Fruit fly (Drosophila melanogaster) whole organism, embryonic: ENCODE results near the gene CG7914.
A peak's percentile ranks its signal among the peaks of the same experiment; 100 is the strongest.

Experiments used
- Antp ChIP-seq: fragments of 200-800 bp; sonication (Bioruptor generic); optimal IDR thresholded peaks from 3 replicates; lab custom pipeline; 2016; ENCODE audit warnings: missing biosample characterization, missing genetic modification characterization
- Blimp-1 ChIP-seq: fragments of 200-800 bp; sonication (Bioruptor generic); optimal IDR thresholded peaks from 3 replicates; lab custom pipeline; 2018; ENCODE audit warnings: missing biosample characterization, missing genetic modification characterization, mild to moderate bottlenecking, moderate library complexity, missing genetic modification reagents
- CG10959 ChIP-seq: fragments of 200-800 bp; sonication (Bioruptor generic); IDR thresholded peaks from 2 replicates; pipeline ENCODE4 v1.3.6; 2022; ENCODE audit warnings: missing biosample characterization, missing genetic modification characterization
- CG12391 ChIP-seq: fragments of 200-800 bp; sonication (Bioruptor generic); optimal IDR thresholded peaks from 3 replicates; lab custom pipeline; 2018; ENCODE audit warnings: missing biosample characterization, mild to moderate bottlenecking, missing genetic modification characterization, moderate library complexity
- CG13123 ChIP-seq: fragments of 200-800 bp; sonication (Bioruptor generic); optimal IDR thresholded peaks from 2 replicates; lab custom pipeline; 2016; ENCODE audit warnings: missing biosample characterization, missing genetic modification characterization
- CG13287 ChIP-seq: fragments of 200-800 bp; sonication (Bioruptor generic); IDR thresholded peaks from 2 replicates; pipeline ENCODE4 v1.3.6; 2022; ENCODE audit warnings: missing biosample characterization, missing genetic modification characterization; ENCODE audit not compliant: partially characterized antibody
- CG13775 ChIP-seq: fragments of 200-800 bp; sonication (Bioruptor generic); optimal IDR thresholded peaks from 3 replicates; lab custom pipeline; 2017; ENCODE audit warnings: missing biosample characterization, mild to moderate bottlenecking, missing genetic modification characterization
- CG14441 ChIP-seq: fragments of 200-800 bp; sonication (Bioruptor generic); IDR thresholded peaks from 2 replicates; pipeline ENCODE4 v1.3.6; 2022; ENCODE audit warnings: missing biosample characterization, missing genetic modification characterization
- CG1529 ChIP-seq: fragments of 200-800 bp; sonication (Bioruptor generic); optimal IDR thresholded peaks from 3 replicates; lab custom pipeline; 2018; ENCODE audit warnings: missing biosample characterization, missing genetic modification characterization
- CG16815 ChIP-seq: fragments of 200-800 bp; sonication (Bioruptor generic); optimal IDR thresholded peaks from 3 replicates; lab custom pipeline; 2017; ENCODE audit warnings: missing biosample characterization, mild to moderate bottlenecking, missing genetic modification characterization
- CG16863 ChIP-seq: fragments of 200-800 bp; sonication (Bioruptor generic); optimal IDR thresholded peaks from 3 replicates; lab custom pipeline; 2016; ENCODE audit warnings: missing biosample characterization, missing genetic modification characterization
- CG18764 ChIP-seq: fragments of 200-800 bp; sonication (Bioruptor generic); optimal IDR thresholded peaks from 3 replicates; lab custom pipeline; 2016; ENCODE audit warnings: missing biosample characterization, missing genetic modification characterization
- CG30020 ChIP-seq: fragments of 200-800 bp; optimal IDR thresholded peaks from 2 replicates; lab custom pipeline; 2019; ENCODE audit warnings: missing biosample characterization, mild to moderate bottlenecking, missing genetic modification characterization, moderate library complexity
- CG32767 ChIP-seq: fragments of 200-800 bp; sonication (Bioruptor generic); IDR thresholded peaks from 2 replicates; pipeline ENCODE4 v1.3.6; 2022; ENCODE audit warnings: missing biosample characterization, missing genetic modification characterization
- CG5245 ChIP-seq: fragments of 200-800 bp; sonication (Bioruptor generic); optimal IDR thresholded peaks from 3 replicates; lab custom pipeline; 2016; ENCODE audit warnings: missing biosample characterization, missing genetic modification characterization
- CG7556 ChIP-seq: fragments of 200-800 bp; sonication (Bioruptor generic); optimal IDR thresholded peaks from 2 replicates; lab custom pipeline; 2017; ENCODE audit warnings: missing biosample characterization, mild to moderate bottlenecking, missing genetic modification characterization
- CG7987 ChIP-seq: fragments of 200-800 bp; sonication (Bioruptor generic); optimal IDR thresholded peaks from 2 replicates; lab custom pipeline; 2018; ENCODE audit warnings: missing biosample characterization, mild to moderate bottlenecking, missing genetic modification characterization, moderate library complexity
- CG9932 ChIP-seq: fragments of 200-800 bp; sonication (Bioruptor generic); IDR thresholded peaks from 2 replicates; pipeline ENCODE4 v1.3.6; 2022; ENCODE audit warnings: missing biosample characterization, missing genetic modification characterization
- CrebB ChIP-seq: fragments of 200-800 bp; sonication (Bioruptor generic); optimal IDR thresholded peaks from 3 replicates; lab custom pipeline; 2018; ENCODE audit warnings: missing biosample characterization, mild to moderate bottlenecking, missing genetic modification characterization
- Dip2 ChIP-seq: fragments of 200-800 bp; sonication (Bioruptor generic); IDR thresholded peaks from 2 replicates; pipeline ENCODE4 v1.3.6; 2022; ENCODE audit warnings: missing biosample characterization, missing genetic modification characterization
- Doc2 ChIP-seq: fragments of 200-800 bp; sonication (Bioruptor generic); IDR thresholded peaks from 2 replicates; pipeline ENCODE4 v1.3.6; 2022; ENCODE audit warnings: missing biosample characterization, missing genetic modification characterization
- Fer1 ChIP-seq: fragments of 200-800 bp; sonication (Bioruptor generic); optimal IDR thresholded peaks from 2 replicates; lab custom pipeline; 2017; ENCODE audit warnings: missing biosample characterization, mild to moderate bottlenecking, missing genetic modification characterization
- H2.0 ChIP-seq: fragments of 200-800 bp; sonication (Bioruptor generic); IDR thresholded peaks from 2 replicates; pipeline ENCODE4 v1.3.6; 2022; ENCODE audit warnings: missing biosample characterization, missing genetic modification characterization
- HLHmδ ChIP-seq: fragments of 200-800 bp; sonication (Bioruptor generic); optimal IDR thresholded peaks from 2 replicates; lab custom pipeline; 2018; ENCODE audit warnings: missing biosample characterization, mild to moderate bottlenecking, missing genetic modification characterization, moderate library complexity
- Hr39 ChIP-seq: fragments of >200 bp; optimal IDR thresholded peaks from 2 replicates; lab custom pipeline; 2017
- Hsf ChIP-seq: fragments of 200-800 bp; sonication (Bioruptor generic); optimal IDR thresholded peaks from 3 replicates; lab custom pipeline; 2016; ENCODE audit warnings: missing biosample characterization, missing genetic modification characterization
- Jarid2 ChIP-seq: fragments of 200-800 bp; sonication (Bioruptor generic); optimal IDR thresholded peaks from 3 replicates; lab custom pipeline; 2017; ENCODE audit warnings: mild to moderate bottlenecking, missing biosample characterization, missing genetic modification reagents, missing genetic modification characterization
- Kr ChIP-seq: fragments of 200-800 bp; sonication (Bioruptor generic); optimal IDR thresholded peaks from 2 replicates; lab custom pipeline; 2017; ENCODE audit warnings: missing biosample characterization, mild to moderate bottlenecking, missing genetic modification characterization
- MESR4 ChIP-seq: fragments of 200-800 bp; sonication (Bioruptor generic); optimal IDR thresholded peaks from 2 replicates; lab custom pipeline; 2018; ENCODE audit warnings: missing biosample characterization, mild to moderate bottlenecking, missing genetic modification characterization, moderate library complexity
- NFAT ChIP-seq: fragments of 200-800 bp; sonication (Bioruptor generic); IDR thresholded peaks from 2 replicates; pipeline ENCODE4 v1.3.6; 2022; ENCODE audit warnings: missing biosample characterization, missing genetic modification characterization
- Optix ChIP-seq: fragments of 200-800 bp; sonication (Bioruptor generic); IDR thresholded peaks from 3 replicates; pipeline ENCODE4 v1.3.6; 2022; ENCODE audit warnings: missing biosample characterization, missing genetic modification characterization
- Poxn ChIP-seq: fragments of 200-800 bp; sonication (Bioruptor generic); IDR thresholded peaks from 2 replicates; pipeline ENCODE4 v1.3.6; 2022; ENCODE audit warnings: missing biosample characterization, missing genetic modification characterization
- Rfx ChIP-seq: fragments of 200-800 bp; sonication (Bioruptor generic); IDR thresholded peaks from 2 replicates; pipeline ENCODE4 v1.3.6; 2022; ENCODE audit warnings: missing biosample characterization, missing genetic modification characterization
- Sox102F ChIP-seq: fragments of 200-800 bp; sonication (Bioruptor generic); optimal IDR thresholded peaks from 2 replicates; lab custom pipeline; 2018; ENCODE audit warnings: missing biosample characterization, mild to moderate bottlenecking, missing genetic modification characterization, moderate library complexity
- Tbp ChIP-seq: fragments of >200 bp; optimal IDR thresholded peaks from 2 replicates; lab custom pipeline; 2018; ENCODE audit warnings: missing biosample characterization, missing genetic modification characterization
- Xbp1 ChIP-seq: fragments of 200-800 bp; sonication (Bioruptor generic); optimal IDR thresholded peaks from 3 replicates; lab custom pipeline; 2016; ENCODE audit warnings: missing biosample characterization, mild to moderate bottlenecking, missing genetic modification characterization
- YL-1 ChIP-seq: fragments of 200-800 bp; sonication (Bioruptor generic); optimal IDR thresholded peaks from 3 replicates; lab custom pipeline; 2017; ENCODE audit warnings: missing biosample characterization, mild to moderate bottlenecking, missing genetic modification characterization
- bsh ChIP-seq, 2 experiments: fragments of 200-800 bp; sonication (Bioruptor generic); optimal IDR thresholded peaks; 2 replicates each; lab custom pipeline; 2017 to 2018; ENCODE audit warnings: mild to moderate bottlenecking in 2 of 2, missing biosample characterization in 2 of 2, missing genetic modification characterization in 2 of 2, moderate library complexity in 1 of 2
- chm ChIP-seq: fragments of 200-800 bp; sonication (Bioruptor generic); IDR thresholded peaks from 2 replicates; pipeline ENCODE4 v1.3.6; 2022; ENCODE audit warnings: missing biosample characterization, missing genetic modification characterization
- chn ChIP-seq: fragments of 200-800 bp; sonication (Bioruptor generic); optimal IDR thresholded peaks from 2 replicates; lab custom pipeline; 2016; ENCODE audit warnings: missing biosample characterization, missing genetic modification characterization
- cwo ChIP-seq: fragments of 200-800 bp; sonication (Bioruptor generic); optimal IDR thresholded peaks from 3 replicates; lab custom pipeline; 2017; ENCODE audit warnings: missing biosample characterization, missing genetic modification characterization, mild to moderate bottlenecking, moderate library complexity, missing genetic modification reagents
- eve ChIP-seq, 2 experiments: fragments of >200 bp; optimal IDR thresholded peaks; 2 replicates each; lab custom pipeline; 2017; ENCODE audit warnings: missing biosample characterization in 2 of 2, missing genetic modification characterization in 2 of 2
- gce ChIP-seq: fragments of 200-800 bp; sonication (Bioruptor generic); IDR thresholded peaks from 3 replicates; pipeline ENCODE4 v1.3.6; 2022; ENCODE audit warnings: missing biosample characterization, missing genetic modification characterization
- maf-S ChIP-seq: fragments of 200-800 bp; sonication (Bioruptor generic); optimal IDR thresholded peaks from 2 replicates; lab custom pipeline; 2016; ENCODE audit warnings: missing biosample characterization, missing genetic modification characterization
- pfk ChIP-seq: fragments of 200-800 bp; sonication (Bioruptor generic); optimal IDR thresholded peaks from 2 replicates; lab custom pipeline; 2018; ENCODE audit warnings: missing biosample characterization, mild to moderate bottlenecking, missing genetic modification characterization, moderate library complexity
- pnt ChIP-seq: fragments of 200-800 bp; sonication (Bioruptor generic); optimal IDR thresholded peaks from 3 replicates; lab custom pipeline; 2016; ENCODE audit warnings: missing biosample characterization, missing genetic modification characterization
- row ChIP-seq: fragments of 200-800 bp; sonication (Bioruptor generic); IDR thresholded peaks from 3 replicates; pipeline ENCODE4 v1.3.6; 2022; ENCODE audit warnings: missing biosample characterization, missing genetic modification characterization
- sc ChIP-seq, 3 experiments: fragments of >200 bp in 2 of 3; fragments of 200-800 bp in 1 of 3; sonication (Bioruptor generic) in 1 of 3; optimal IDR thresholded peaks; 2 replicates in 2 of 3; 3 replicates in 1 of 3; lab custom pipeline; 2017; ENCODE audit warnings: mild to moderate bottlenecking in 1 of 3, missing biosample characterization in 1 of 3, missing genetic modification characterization in 1 of 3, missing genetic modification reagents in 1 of 3
- sd ChIP-seq: fragments of 200-800 bp; sonication (Bioruptor generic); optimal IDR thresholded peaks from 3 replicates; lab custom pipeline; 2018; ENCODE audit warnings: missing biosample characterization, mild to moderate bottlenecking, missing genetic modification characterization, moderate library complexity
- stc ChIP-seq: fragments of 200-800 bp; sonication (Bioruptor generic); IDR thresholded peaks from 2 replicates; pipeline ENCODE4 v1.3.6; 2022; ENCODE audit warnings: missing biosample characterization, missing genetic modification characterization
- toy ChIP-seq: fragments of 200-800 bp; sonication (Bioruptor generic); IDR thresholded peaks from 2 replicates; pipeline ENCODE4 v1.3.6; 2022; ENCODE audit warnings: missing biosample characterization, missing genetic modification characterization
- trem ChIP-seq: fragments of 200-800 bp; optimal IDR thresholded peaks from 3 replicates; lab custom pipeline; 2019; ENCODE audit warnings: missing biosample characterization, mild to moderate bottlenecking, missing genetic modification characterization, moderate library complexity

The CG7914 gene

DNA sequence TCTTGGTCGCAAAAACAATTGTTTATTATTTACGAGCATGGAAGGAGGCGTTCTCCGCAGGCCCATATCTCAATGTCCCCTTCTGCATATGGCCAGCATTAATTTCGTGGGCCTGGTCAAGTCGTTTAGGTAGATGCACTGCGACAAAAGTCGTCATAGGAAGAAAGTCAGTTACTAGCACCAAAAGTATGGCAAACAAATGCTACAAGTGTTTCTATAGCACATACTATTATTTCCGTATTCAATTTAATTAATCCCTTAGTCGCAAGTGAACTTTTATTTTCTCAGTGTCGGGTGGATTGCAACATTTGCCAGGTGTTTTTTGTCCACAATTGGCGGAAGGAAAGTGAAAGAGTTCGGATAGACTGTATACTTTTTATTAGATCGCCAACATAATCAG lies 20.3 kb downstream of the CG7914 start (continued):
- no peak for TF ChIP-seq CG16863 (GFP tag; lab: Kevin White, UChicago)
- no peak for TF ChIP-seq CG13123 (GFP tag; lab: Kevin White, UChicago)
- no peak for TF ChIP-seq Fer1 (GFP tag; lab: Kevin White, UChicago)
- no peak for TF ChIP-seq Tbp
- TF ChIP-seq toy (GFP tag; lab: Robert Waterston, UW), result no peak
- TF ChIP-seq H2.0 (GFP tag; lab: Robert Waterston, UW), result no peak
- no peak for TF ChIP-seq CG13775 (GFP tag; lab: Kevin White, UChicago)
- TF ChIP-seq eve (GFP tag; optimal IDR thresholded peaks at IDR 0.05; lab: Kevin White, UChicago), result no peak
- TF ChIP-seq CG16815 (GFP tag; lab: Kevin White, UChicago), result no peak
- TF ChIP-seq MESR4 (GFP tag; lab: Kevin White, UChicago), result no peak
- peak; percentile 19; the same call in 1 of the 2 replicates for TF ChIP-seq CG14441
- 0 out of 2 replicates have a peak, but pooled peaks have one; percentile 19 for TF ChIP-seq Rfx (GFP tag; lab: Robert Waterston, UW)
- TF ChIP-seq CG10959 (GFP tag; lab: Robert Waterston, UW), result no peak
- no peak for TF ChIP-seq CG13287
- TF ChIP-seq sc (optimal IDR thresholded peaks at IDR 0.05; lab: Kevin White, UChicago), result no peak
- TF ChIP-seq sc (GFP tag; optimal IDR thresholded peaks at IDR 0.05; lab: Kevin White, UChicago), result no peak
- peak; percentile 37; the same call in 1 of the 2 replicates for TF ChIP-seq stc
- TF ChIP-seq Optix (GFP tag; lab: Robert Waterston, UW), result no peak
- no peak for TF ChIP-seq CG9932 (GFP tag; lab: Robert Waterston, UW)
- TF ChIP-seq row, result peak; percentile 40; the same call in 1 of the 3 replicates
- TF ChIP-seq maf-S (GFP tag; lab: Kevin White, UChicago), result peak; percentile 6
- TF ChIP-seq Hsf (GFP tag; lab: Kevin White, UChicago), result no peak
- TF ChIP-seq trem (tag; lab: Kevin White, UChicago), result no peak
- no peak for TF ChIP-seq CG1529 (GFP tag; lab: Kevin White, UChicago)
- TF ChIP-seq CG18764 (GFP tag; lab: Kevin White, UChicago), result no peak
- no peak for TF ChIP-seq gce (GFP tag; lab: Robert Waterston, UW)
- TF ChIP-seq CG5245 (GFP tag; lab: Kevin White, UChicago), result peak; percentile 14
- no peak for TF ChIP-seq Doc2
- no peak for TF ChIP-seq sd (tag; lab: Kevin White, UChicago)
- peak; percentile 29 for TF ChIP-seq Xbp1 (GFP tag; lab: Kevin White, UChicago)
- TF ChIP-seq CrebB (tag; lab: Kevin White, UChicago), result no peak
- peak; percentile 5 for TF ChIP-seq Blimp-1
- no peak for TF ChIP-seq NFAT
- TF ChIP-seq HLHmδ (GFP tag; lab: Kevin White, UChicago), result no peak
- no peak for TF ChIP-seq pfk (GFP tag; lab: Kevin White, UChicago)
- no peak for TF ChIP-seq CG30020 (tag; lab: Kevin White, UChicago)
- TF ChIP-seq chn (GFP tag; lab: Kevin White, UChicago), result peak; percentile 4
- no peak for TF ChIP-seq YL-1
- TF ChIP-seq Kr (GFP tag; lab: Kevin White, UChicago), result no peak
- TF ChIP-seq Poxn (GFP tag; lab: Robert Waterston, UW), result no peak
- TF ChIP-seq CG32767, result no peak
- TF ChIP-seq chm (GFP tag; lab: Robert Waterston, UW), result no peak
- no peak for TF ChIP-seq pnt
- no peak for TF ChIP-seq cwo (GFP tag; lab: Kevin White, UChicago)
- TF ChIP-seq CG12391 (tag; lab: Kevin White, UChicago), result peak; percentile 6
- no peak for TF ChIP-seq Dip2 (GFP tag; lab: Robert Waterston, UW)
- peak; percentile 10 to 16 for TF ChIP-seq bsh (GFP tag; optimal IDR thresholded peaks at IDR 0.05; lab: Kevin White, UChicago)
- TF ChIP-seq Jarid2, result no peak
- no peak for TF ChIP-seq CG7987 (GFP tag; lab: Kevin White, UChicago)
- TF ChIP-seq CG7556 (GFP tag; lab: Kevin White, UChicago), result peak; percentile 15
- peak; percentile 28 for TF ChIP-seq Sox102F (GFP tag; lab: Kevin White, UChicago)
- no peak for TF ChIP-seq Hr39 (lab: Kevin White, UChicago)
- TF ChIP-seq Antp, result peak; percentile 19
